Worm (Caenorhabditis elegans): Measurements from ENCODE around the gene srg-41.

DNA sequence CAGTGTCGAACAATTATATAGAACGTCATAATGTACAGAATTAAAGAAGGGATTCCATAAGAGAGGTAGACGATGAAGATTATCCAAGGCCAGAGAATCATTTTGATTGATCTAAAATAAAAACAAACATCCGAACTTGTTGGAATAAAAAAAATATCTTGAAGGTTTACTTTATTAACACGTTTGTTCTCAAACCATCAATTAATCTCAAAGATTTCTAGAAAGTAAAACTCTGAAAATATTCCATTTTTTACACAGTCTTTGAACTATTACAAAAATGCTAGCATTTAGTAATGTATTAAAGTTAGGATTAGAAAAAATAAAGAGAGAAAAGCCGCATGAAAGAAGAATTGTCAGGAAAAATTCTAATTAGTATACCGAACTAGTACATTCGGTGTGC is 2.8 kb upstream of the srg-41 start, which contains the start of gene srg-40:
- no peak for TF ChIP-seq dao-5 (tag; optimal IDR thresholded peaks at IDR 0.05)
- no peak for TF ChIP-seq him-1 (tag; optimal IDR thresholded peaks at IDR 0.05)

Measured in whole organism, L4/young adult.